Fruit fly (Drosophila melanogaster): ENCODE measurements around the gene homer.
A peak's percentile ranks its signal among the peaks of the same experiment; 100 is the strongest.

homer gene

DNA sequence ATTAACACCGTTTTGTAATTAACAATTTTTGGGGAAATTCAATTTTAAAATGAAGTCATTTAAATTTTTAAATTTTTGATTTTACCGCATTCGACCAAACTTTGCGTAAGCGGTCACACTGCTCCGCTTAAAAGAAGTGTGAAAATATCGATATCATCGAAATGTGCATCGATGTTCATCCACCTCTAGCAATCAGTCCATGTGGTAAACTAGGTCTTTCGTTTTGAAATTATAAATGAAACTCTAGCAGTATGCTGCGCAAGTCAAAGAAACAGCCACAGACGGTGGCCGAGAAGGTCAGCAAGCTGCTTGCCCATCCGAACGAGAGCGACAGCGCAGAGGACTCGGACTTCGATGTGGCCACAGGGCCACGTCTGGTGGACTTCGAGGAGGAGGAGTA lies 5.7 kb downstream of the homer start, which contains the start of gene Aatf (continued):
- TF ChIP-seq Bteb2 (GFP tag; optimal IDR thresholded peaks at IDR 0.05) (peak; percentile 15), YL-1 (GFP tag; optimal IDR thresholded peaks at IDR 0.05) (peak; percentile 63), CG18619 (GFP tag; optimal IDR thresholded peaks at IDR 0.05) (no peak), Ptx1 (GFP tag; IDR thresholded peaks at IDR 0.05) (no peak), dm (GFP tag; optimal IDR thresholded peaks at IDR 0.05) (peak; percentile 94), CG14710 (tag; optimal IDR thresholded peaks at IDR 0.05) (peak; percentile 63), vnd (GFP tag; IDR thresholded peaks at IDR 0.05; ENCODE audit: partially characterized antibody) (peak; percentile 64), CG1603 (tag; optimal IDR thresholded peaks at IDR 0.05) (peak; percentile 64), CG4282 (GFP tag; optimal IDR thresholded peaks at IDR 0.05) (no peak), tna (GFP tag; IDR thresholded peaks at IDR 0.05; ENCODE audit: partially characterized antibody) (peak; percentile 72), CG34224 (GFP tag; IDR thresholded peaks at IDR 0.05; ENCODE audit: partially characterized antibody) (peak; percentile 88), zfh1 (GFP tag; IDR thresholded peaks at IDR 0.05) (no peak), stwl (tag; optimal IDR thresholded peaks at IDR 0.05) (peak; percentile 55), Myb (GFP tag; optimal IDR thresholded peaks at IDR 0.05) (peak; percentile 47), chn (GFP tag; optimal IDR thresholded peaks at IDR 0.05) (no peak), CG12659 (GFP tag; optimal IDR thresholded peaks at IDR 0.05) (peak; percentile 45), gsb-n (tag; optimal IDR thresholded peaks at IDR 0.05) (no peak), Dll (GFP tag; IDR thresholded peaks at IDR 0.05; ENCODE audit: partially characterized antibody) (peak; percentile 89), amos (GFP tag; IDR thresholded peaks at IDR 0.05; ENCODE audit: partially characterized antibody) (peak; percentile 89), ind (GFP tag; optimal IDR thresholded peaks at IDR 0.05) (no peak), mirr (GFP tag; optimal IDR thresholded peaks at IDR 0.05) (no peak), dmrt99B (tag; optimal IDR thresholded peaks at IDR 0.05) (no peak), CG7271 (tag; optimal IDR thresholded peaks at IDR 0.05) (peak; percentile 7), CG18011 (GFP tag; optimal IDR thresholded peaks at IDR 0.05) (no peak), sisA (GFP tag; IDR thresholded peaks at IDR 0.05) (no peak), phol (tag; optimal IDR thresholded peaks at IDR 0.05) (peak; percentile 37), inv (GFP tag; IDR thresholded peaks at IDR 0.05; ENCODE audit: partially characterized antibody) (peak; percentile 70), Ets65A (GFP tag) (peak; percentile 51), kah (GFP tag; optimal IDR thresholded peaks at IDR 0.05) (no peak), CG2116 (GFP tag; optimal IDR thresholded peaks at IDR 0.05) (peak; percentile 81), Spps (tag; optimal IDR thresholded peaks at IDR 0.05) (no peak), CG33213 (GFP tag; optimal IDR thresholded peaks at IDR 0.05) (peak; percentile 28), CG10267 (tag; optimal IDR thresholded peaks at IDR 0.05) (peak; percentile 50), Max (GFP tag; optimal IDR thresholded peaks at IDR 0.05) (peak; percentile 66), unc-4 (GFP tag; IDR thresholded peaks at IDR 0.05; ENCODE audit: partially characterized antibody) (peak; percentile 89), Aef1 (GFP tag; IDR thresholded peaks at IDR 0.05) (no peak), hb (GFP tag; IDR thresholded peaks at IDR 0.05; ENCODE audit: partially characterized antibody) (peak; percentile 53; the same call in 1 of the 3 replicates), Nf-YC (tag; optimal IDR thresholded peaks at IDR 0.05) (no peak), Pdp1 (GFP tag; optimal IDR thresholded peaks at IDR 0.05) (peak in 1 of 2 experiments; percentile 27), pnt (GFP tag; optimal IDR thresholded peaks at IDR 0.05) (no peak), CG14441 (GFP tag; IDR thresholded peaks at IDR 0.05) (no peak), ara (GFP tag; IDR thresholded peaks at IDR 0.05) (no peak), CG13287 (GFP tag; IDR thresholded peaks at IDR 0.05; ENCODE audit: partially characterized antibody) (peak; percentile 95), CG10274 (GFP tag; optimal IDR thresholded peaks at IDR 0.05) (no peak), CG6689 (GFP tag; IDR thresholded peaks at IDR 0.05) (no peak)
